Fruit fly (Drosophila melanogaster): ENCODE data around the gene CG12081.

Gene CG12081

dm6 chrX:8601165-8601564 is 12.6 kb downstream of the CG12081 start (continued):
- TF ChIP-seq Met (GFP tag; optimal IDR thresholded peaks at IDR 0.05) (no peak), CG8119 (GFP tag; IDR thresholded peaks at IDR 0.05) (peak; percentile 67; the same call in 2 of the 3 replicates), Sox14 (GFP tag; optimal IDR thresholded peaks at IDR 0.05) (peak; percentile 59), Hr4 (GFP tag; optimal IDR thresholded peaks at IDR 0.05) (peak; percentile 76), cyc (GFP tag; optimal IDR thresholded peaks at IDR 0.05) (peak; percentile 62), CG6163 (GFP tag; IDR thresholded peaks at IDR 0.05) (peak; percentile 85), CG32006 (GFP tag; optimal IDR thresholded peaks at IDR 0.05) (peak; percentile 74), CG16779 (tag; optimal IDR thresholded peaks at IDR 0.05) (no peak), spab (GFP tag; optimal IDR thresholded peaks at IDR 0.05) (no peak)

DNA sequence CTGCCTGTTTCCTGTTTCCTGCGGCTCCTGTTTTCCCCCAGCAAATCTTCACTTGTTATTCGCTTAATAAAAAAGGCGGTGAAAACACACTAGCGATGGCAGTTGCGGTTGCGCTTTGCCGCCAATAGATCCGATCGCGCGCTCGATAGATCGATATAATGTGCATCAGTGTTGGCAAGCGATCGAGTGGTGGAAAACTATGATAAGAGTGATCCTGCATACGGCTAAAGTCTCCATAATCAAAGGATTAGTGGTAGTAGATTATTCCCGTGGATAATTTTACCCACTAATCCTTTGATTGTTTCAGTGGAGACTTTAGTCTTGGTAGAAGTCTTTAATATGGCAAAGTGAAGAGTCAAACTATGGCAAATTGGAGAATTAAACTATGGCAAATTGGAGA is 17.6 kb downstream of the CG12081 start, which contains the start of gene Caf1-180:
Caf1-180 (minus strand) TSS at position 99 of the 400 bp plus-strand sequence.
- TF ChIP-seq CG6163 (GFP tag; IDR thresholded peaks at IDR 0.05) (0 out of 3 replicates have a peak, but pooled peaks have one; percentile 22), CG6854 (GFP tag; optimal IDR thresholded peaks at IDR 0.05) (no peak), lz (GFP tag; optimal IDR thresholded peaks at IDR 0.05) (peak; percentile 5), Eip78C (GFP tag) (peak; percentile 36), Eip75B (GFP tag; optimal IDR thresholded peaks at IDR 0.05) (no peak), CG31627 (GFP tag; optimal IDR thresholded peaks at IDR 0.05) (peak; percentile 21)

- TF ChIP-seq Eip75B (GFP tag; optimal IDR thresholded peaks at IDR 0.05) (no peak), cyc (GFP tag; optimal IDR thresholded peaks at IDR 0.05) (no peak), CG32006 (GFP tag; optimal IDR thresholded peaks at IDR 0.05) (no peak), net (GFP tag; optimal IDR thresholded peaks at IDR 0.05) (no peak), salr (GFP tag; optimal IDR thresholded peaks at IDR 0.05) (no peak), CG31627 (GFP tag; optimal IDR thresholded peaks at IDR 0.05) (no peak), Sox102F (GFP tag; optimal IDR thresholded peaks at IDR 0.05) (no peak), Met (GFP tag; optimal IDR thresholded peaks at IDR 0.05) (no peak), CG16779 (tag; optimal IDR thresholded peaks at IDR 0.05) (no peak), topi (GFP tag; optimal IDR thresholded peaks at IDR 0.05) (no peak), dac (GFP tag; optimal IDR thresholded peaks at IDR 0.05) (no peak), eg (GFP tag; IDR thresholded peaks at IDR 0.05) (no peak), vri (GFP tag; optimal IDR thresholded peaks at IDR 0.05) (no peak)
Observed at dm6 chrX:8607902-8608301, 19.3 kb downstream of the CG12081 start.

dm6 chrX:8616280-8616679 is 27.7 kb downstream of the CG12081 start:
- TF ChIP-seq Eip78C (GFP tag): peak; percentile 58
- no peak for TF ChIP-seq dsx (GFP tag; optimal IDR thresholded peaks at IDR 0.05; ENCODE audit: poor library complexity, severe bottlenecking)
- no peak for TF ChIP-seq CG11902 (GFP tag; optimal IDR thresholded peaks at IDR 0.05)
- peak; percentile 36 for TF ChIP-seq svp (GFP tag)

DNA sequence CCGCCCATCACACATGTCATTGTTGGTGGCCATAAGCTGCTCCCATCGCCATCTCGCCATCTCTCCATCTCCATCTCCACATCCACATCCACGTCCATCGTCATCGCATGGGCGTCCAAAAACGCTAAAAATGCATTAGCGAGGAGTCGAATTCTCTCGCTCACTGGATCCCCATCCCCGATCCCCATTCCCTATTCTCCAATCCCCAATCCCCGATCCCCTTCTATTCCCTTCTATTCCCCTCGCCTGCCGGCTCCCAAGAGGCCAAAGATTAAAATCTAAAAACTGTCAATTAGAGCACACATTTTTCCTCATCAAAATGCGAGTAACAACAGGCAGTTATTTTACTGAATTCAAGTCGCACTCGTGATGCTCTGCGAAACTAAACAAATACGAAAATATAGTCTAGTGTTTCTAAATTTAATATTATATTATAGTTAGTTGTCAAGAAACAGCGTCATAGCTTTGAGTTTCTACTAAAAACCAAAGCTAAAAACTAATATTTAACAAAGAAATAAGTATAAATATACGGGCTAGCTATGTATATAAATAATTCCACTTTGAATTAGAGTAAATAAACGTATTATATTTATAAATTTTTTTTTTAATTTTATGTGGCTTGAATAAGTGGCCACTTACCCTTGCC is 28.3 kb downstream of the CG12081 start:
- TF ChIP-seq CG32006 (GFP tag; optimal IDR thresholded peaks at IDR 0.05) (no peak), svp (GFP tag) (peak; percentile 7)

DNA sequence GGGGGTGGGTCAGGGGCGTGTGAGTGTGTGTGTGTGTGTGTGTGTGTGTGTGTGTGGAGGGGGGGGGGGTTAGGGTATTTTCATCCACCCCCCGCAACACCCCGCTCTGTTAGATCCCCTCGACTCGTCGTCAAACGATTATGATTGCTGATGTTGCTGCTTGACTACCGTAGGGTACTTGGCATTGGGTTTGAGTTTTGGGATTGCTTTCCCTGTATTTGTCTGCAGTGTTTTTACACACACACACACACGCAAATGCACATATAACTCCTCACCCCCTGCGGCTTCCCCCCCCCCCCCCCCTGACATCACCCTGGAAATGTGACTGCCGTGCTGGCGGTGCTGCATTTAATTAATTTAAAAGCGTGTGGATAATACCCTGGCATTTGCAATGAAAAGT is 33.8 kb downstream of the CG12081 start:
- TF ChIP-seq topi (GFP tag; optimal IDR thresholded peaks at IDR 0.05) (no peak), Lpt (GFP tag; optimal IDR thresholded peaks at IDR 0.05) (no peak), cyc (GFP tag; optimal IDR thresholded peaks at IDR 0.05) (no peak), CG6792 (GFP tag; optimal IDR thresholded peaks at IDR 0.05) (no peak), esn (GFP tag; optimal IDR thresholded peaks at IDR 0.05) (no peak), Eip78C (GFP tag) (no peak), svp (GFP tag) (no peak), CG3919 (GFP tag; optimal IDR thresholded peaks at IDR 0.05) (no peak), CG4318 (GFP tag; optimal IDR thresholded peaks at IDR 0.05) (no peak), CG16779 (tag; optimal IDR thresholded peaks at IDR 0.05) (no peak), eg (GFP tag; IDR thresholded peaks at IDR 0.05) (no peak), Ets21C (GFP tag; optimal IDR thresholded peaks at IDR 0.05) (no peak)

Data from whole organism, prepupa.